Fruit fly (Drosophila melanogaster) whole organism, adult: ENCODE results near the gene wdb.

Source experiments
- CG7045 ChIP-seq: fragments of 200-800 bp; sonication (Bioruptor generic); optimal IDR thresholded peaks from 2 replicates; lab custom pipeline; 2017; ENCODE audit warnings: missing biosample characterization, mild to moderate bottlenecking, missing genetic modification characterization
- CG7101 ChIP-seq: fragments of 200-800 bp; sonication (Bioruptor generic); optimal IDR thresholded peaks from 2 replicates; lab custom pipeline; 2018; ENCODE audit warnings: missing biosample characterization, mild to moderate bottlenecking, missing genetic modification characterization, moderate library complexity
- cic ChIP-seq: fragments of 200-800 bp; sonication (Bioruptor generic); optimal IDR thresholded peaks from 2 replicates; lab custom pipeline; 2017; ENCODE audit warnings: missing biosample characterization, mild to moderate bottlenecking, missing genetic modification characterization, moderate library complexity
- kay ChIP-seq: fragments of 200-800 bp; sonication (Bioruptor generic); peaks from one replicate; lab custom pipeline; 2016; ENCODE audit warnings: missing biosample characterization, missing genetic modification characterization, borderline replicate concordance
- ovo ChIP-seq: fragments of 200-800 bp; sonication (Bioruptor generic); optimal IDR thresholded peaks from 2 replicates; lab custom pipeline; 2016; ENCODE audit warnings: missing biosample characterization, missing genetic modification characterization
- pad ChIP-seq: fragments of 200-800 bp; sonication (Bioruptor generic); optimal IDR thresholded peaks from 3 replicates; lab custom pipeline; 2017; ENCODE audit warnings: missing biosample characterization, missing genetic modification characterization, mild to moderate bottlenecking, moderate library complexity, missing genetic modification reagents

DNA sequence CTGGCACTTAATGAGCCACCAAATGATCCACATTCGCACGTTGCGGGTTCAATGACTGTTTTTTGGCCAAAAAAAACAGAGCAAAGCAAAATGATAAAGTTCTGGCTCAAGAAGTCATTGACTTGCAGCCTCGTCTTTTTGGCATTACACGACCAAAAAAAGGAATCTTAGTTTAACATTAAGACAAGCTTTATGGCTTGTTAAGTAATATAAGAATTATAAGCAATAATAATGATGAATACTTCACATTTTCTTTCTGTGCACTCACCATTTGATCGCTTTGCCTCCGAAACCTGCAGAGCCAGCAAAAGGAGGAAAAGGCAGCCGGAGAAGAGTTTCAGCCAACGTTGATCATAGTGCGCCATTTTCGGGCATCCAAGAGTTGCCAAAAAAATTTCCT is 11.1 kb upstream of the wdb start:
- TF ChIP-seq kay: no peak
- no peak for TF ChIP-seq cic
- no peak for TF ChIP-seq CG7101
- TF ChIP-seq ovo (GFP tag; lab: Kevin White, UChicago): no peak
- TF ChIP-seq pad: no peak
- no peak for TF ChIP-seq CG7045 (GFP tag; lab: Kevin White, UChicago)
